Worm (Caenorhabditis elegans) whole organism, late embryonic: ENCODE data around the gene kin-20.

Experiments
- C08G9.2 ChIP-seq: sonication (generic microtip); optimal IDR thresholded peaks from 2 replicates; lab custom pipeline; 2016; ENCODE audit warnings: mild to moderate bottlenecking, missing genetic modification characterization, moderate library complexity, missing compliant biosample characterization
- hlh-15 ChIP-seq: sonication (generic microtip); optimal IDR thresholded peaks from 2 replicates; lab custom pipeline; 2016; ENCODE audit warnings: missing genetic modification characterization, missing compliant biosample characterization
- nfya-1 ChIP-seq: sonication (generic microtip); optimal IDR thresholded peaks from 2 replicates; lab custom pipeline; 2017; ENCODE audit warnings: missing genetic modification characterization, mild to moderate bottlenecking, missing compliant biosample characterization, antibody characterized with exemption, moderate library complexity
- nhr-11 ChIP-seq: fragments of 150-350 bp; optimal IDR thresholded peaks from 2 replicates; lab custom pipeline; 2014; ENCODE audit warnings: missing biosample characterization, missing genetic modification characterization
- pax-1 ChIP-seq: fragments of 150-350 bp; optimal IDR thresholded peaks from 2 replicates; lab custom pipeline; 2014; ENCODE audit warnings: missing biosample characterization, missing genetic modification characterization
- pha-4 ChIP-seq: fragments of 150-350 bp; optimal IDR thresholded peaks from 2 replicates; lab custom pipeline; 2018; ENCODE audit warnings: missing biosample characterization, missing genetic modification reagents, missing genetic modification characterization
- pqm-1 ChIP-seq: sonication (generic microtip); optimal IDR thresholded peaks from 2 replicates; lab custom pipeline; 2016; ENCODE audit warnings: missing genetic modification characterization, missing compliant biosample characterization

DNA sequence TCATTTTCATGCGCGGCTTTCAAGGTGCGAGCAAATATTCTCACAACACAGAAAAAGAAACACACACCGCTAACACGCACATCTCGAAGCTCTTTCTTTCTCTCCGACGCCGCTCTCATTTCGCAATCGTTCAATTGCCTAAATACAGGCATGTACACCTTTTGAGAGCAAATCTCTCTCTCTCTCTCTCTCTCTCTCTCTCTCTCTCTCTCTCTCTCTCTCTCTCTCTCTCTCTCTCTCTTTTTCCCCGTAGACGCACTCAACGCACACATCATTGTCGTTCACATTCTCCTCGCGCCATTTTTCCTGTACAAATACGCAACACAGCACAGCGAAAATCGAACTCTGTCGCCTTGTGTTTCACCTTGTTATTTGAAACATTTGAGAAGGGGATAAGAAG is 1.7 kb upstream of the kin-20 start:
- TF ChIP-seq pha-4 (no peak), nhr-11 (no peak), nfya-1 (no peak), hlh-15 (tag; lab: Kevin White, UChicago) (no peak), pqm-1 (tag; lab: Kevin White, UChicago) (no peak), pax-1 (tag; lab: Kevin White, UChicago) (no peak), C08G9.2 (tag; lab: Kevin White, UChicago) (no peak)
